Worm (Caenorhabditis elegans): Measurements from ENCODE around the gene cox-14.

ce11 chrIII:10233979-10234378 is 15.2 kb downstream of the cox-14 start, which contains the start of gene paml-1:
- TF ChIP-seq W03F9.2 (tag; optimal IDR thresholded peaks at IDR 0.05) (no peak), him-1 (tag; optimal IDR thresholded peaks at IDR 0.05) (no peak)

Data from whole organism, L4/young adult.